Fruit fly (Drosophila melanogaster) whole organism, prepupa: ENCODE data around the gene CG46441.

Experiments used
- Blimp-1 ChIP-seq: fragments of 200-800 bp; sonication (Bioruptor generic); optimal IDR thresholded peaks from 3 replicates; lab custom pipeline; 2017; ENCODE audit warnings: missing biosample characterization, missing genetic modification characterization, mild to moderate bottlenecking, moderate library complexity, missing genetic modification reagents
- CG10631 ChIP-seq: fragments of 200-800 bp; sonication (Bioruptor generic); optimal IDR thresholded peaks from 2 replicates; lab custom pipeline; 2016; ENCODE audit warnings: missing biosample characterization, missing genetic modification characterization
- CG10669 ChIP-seq: fragments of 200-800 bp; sonication (Bioruptor generic); optimal IDR thresholded peaks from 3 replicates; lab custom pipeline; 2018; ENCODE audit warnings: missing biosample characterization, mild to moderate bottlenecking, missing genetic modification characterization, moderate library complexity
- CG11294 ChIP-seq: fragments of 200-800 bp; sonication (Bioruptor generic); IDR thresholded peaks from 2 replicates; pipeline ENCODE4 v1.3.6; 2022; ENCODE audit warnings: missing biosample characterization, missing genetic modification characterization
- CG11902 ChIP-seq: fragments of 200-800 bp; sonication (Bioruptor generic); optimal IDR thresholded peaks from 3 replicates; lab custom pipeline; 2016; ENCODE audit warnings: missing biosample characterization, missing genetic modification characterization
- CG15336 ChIP-seq: fragments of 200-800 bp; sonication (Bioruptor generic); IDR thresholded peaks from 2 replicates; pipeline ENCODE4 v1.3.6; 2022; ENCODE audit warnings: missing biosample characterization, missing genetic modification characterization
- CG34406 ChIP-seq: fragments of 200-800 bp; sonication (Bioruptor generic); optimal IDR thresholded peaks from 3 replicates; lab custom pipeline; 2016; ENCODE audit warnings: missing biosample characterization, missing genetic modification characterization
- CG4318 ChIP-seq: fragments of 200-800 bp; sonication (Bioruptor generic); optimal IDR thresholded peaks from 3 replicates; lab custom pipeline; 2017; ENCODE audit warnings: missing biosample characterization, mild to moderate bottlenecking, missing genetic modification characterization
- CG6163 ChIP-seq: fragments of 200-800 bp; sonication (Bioruptor generic); IDR thresholded peaks from 3 replicates; pipeline ENCODE4 v1.3.6; 2022; ENCODE audit warnings: missing biosample characterization, missing genetic modification characterization
- CG6276 ChIP-seq: fragments of 200-800 bp; sonication (Bioruptor generic); optimal IDR thresholded peaks from 2 replicates; lab custom pipeline; 2017; ENCODE audit warnings: missing biosample characterization, mild to moderate bottlenecking, missing genetic modification characterization
- CG6808 ChIP-seq: fragments of 200-800 bp; sonication (Bioruptor generic); optimal IDR thresholded peaks from 3 replicates; lab custom pipeline; 2017; ENCODE audit warnings: missing biosample characterization, missing genetic modification characterization, mild to moderate bottlenecking, moderate library complexity, missing genetic modification reagents
- CG6854 ChIP-seq: fragments of 200-800 bp; sonication (Bioruptor generic); optimal IDR thresholded peaks from 2 replicates; lab custom pipeline; 2017; ENCODE audit warnings: missing biosample characterization, mild to moderate bottlenecking, missing genetic modification characterization
- CG9139 ChIP-seq: fragments of 200-800 bp; sonication (Bioruptor generic); optimal IDR thresholded peaks from 3 replicates; lab custom pipeline; 2017; ENCODE audit warnings: missing biosample characterization, mild to moderate bottlenecking, missing genetic modification characterization
- Eip75B ChIP-seq: fragments of 200-800 bp; sonication (Bioruptor generic); optimal IDR thresholded peaks from 3 replicates; lab custom pipeline; 2016; ENCODE audit warnings: missing biosample characterization, missing genetic modification characterization
- Eip78C ChIP-seq: fragments of 200-800 bp; sonication (Bioruptor generic); peaks from one replicate; lab custom pipeline; 2016; ENCODE audit warnings: missing biosample characterization, missing genetic modification characterization
- Eip93F ChIP-seq: fragments of 200-800 bp; sonication (Bioruptor generic); optimal IDR thresholded peaks from 2 replicates; lab custom pipeline; 2016; ENCODE audit warnings: missing biosample characterization, mild to moderate bottlenecking, missing genetic modification characterization
- Ets96B ChIP-seq: fragments of 200-800 bp; optimal IDR thresholded peaks from 2 replicates; lab custom pipeline; 2019; ENCODE audit warnings: missing biosample characterization, mild to moderate bottlenecking, missing genetic modification characterization, moderate library complexity
- Hr38 ChIP-seq: sonication (Bioruptor generic); optimal IDR thresholded peaks from 2 replicates; lab custom pipeline; 2016; ENCODE audit warnings: missing biosample characterization, missing genetic modification characterization
- Hr39 ChIP-seq: fragments of 200-800 bp; sonication (Bioruptor generic); optimal IDR thresholded peaks from 2 replicates; lab custom pipeline; 2016; ENCODE audit warnings: missing biosample characterization, missing genetic modification characterization
- Hr4 ChIP-seq: fragments of 200-800 bp; sonication (Bioruptor generic); optimal IDR thresholded peaks from 3 replicates; lab custom pipeline; 2016; ENCODE audit warnings: missing biosample characterization, missing genetic modification characterization
- OdsH ChIP-seq: fragments of 200-800 bp; sonication (Bioruptor generic); optimal IDR thresholded peaks from 3 replicates; lab custom pipeline; 2016; ENCODE audit warnings: missing biosample characterization, missing genetic modification characterization
- Smox ChIP-seq: fragments of 200-800 bp; sonication (Bioruptor generic); optimal IDR thresholded peaks from 3 replicates; lab custom pipeline; 2016; ENCODE audit warnings: missing biosample characterization, missing genetic modification characterization
- Sox14 ChIP-seq: fragments of 200-800 bp; sonication (Bioruptor generic); optimal IDR thresholded peaks from 3 replicates; lab custom pipeline; 2016; ENCODE audit warnings: missing biosample characterization, missing genetic modification characterization
- Sox15 ChIP-seq: fragments of 200-800 bp; sonication (Bioruptor generic); optimal IDR thresholded peaks from 3 replicates; lab custom pipeline; 2016; ENCODE audit warnings: missing biosample characterization, missing genetic modification characterization
- cyc ChIP-seq: fragments of 200-800 bp; sonication (Bioruptor generic); optimal IDR thresholded peaks from 3 replicates; lab custom pipeline; 2016; ENCODE audit warnings: missing biosample characterization, missing genetic modification characterization
- dsx ChIP-seq: fragments of 200-800 bp; optimal IDR thresholded peaks from 3 replicates; lab custom pipeline; 2019; ENCODE audit warnings: missing biosample characterization, mild to moderate bottlenecking, missing genetic modification characterization, moderate library complexity; ENCODE audit not compliant: poor library complexity, severe bottlenecking
- eg ChIP-seq: fragments of 200-800 bp; sonication (Bioruptor generic); IDR thresholded peaks from 3 replicates; pipeline ENCODE4 v1.3.6; 2022; ENCODE audit warnings: missing biosample characterization, missing genetic modification characterization
- fd59A ChIP-seq: fragments of 200-800 bp; sonication (Bioruptor generic); optimal IDR thresholded peaks from 2 replicates; lab custom pipeline; 2017; ENCODE audit warnings: missing biosample characterization, mild to moderate bottlenecking, missing genetic modification characterization, missing genetic modification reagents
- fkh ChIP-seq: fragments of 200-800 bp; sonication (Bioruptor generic); optimal IDR thresholded peaks from 3 replicates; lab custom pipeline; 2017; ENCODE audit warnings: missing biosample characterization, mild to moderate bottlenecking, missing genetic modification characterization, moderate library complexity
- lz ChIP-seq: fragments of 200-800 bp; sonication (Bioruptor generic); optimal IDR thresholded peaks from 3 replicates; lab custom pipeline; 2016; ENCODE audit warnings: missing biosample characterization, missing genetic modification characterization
- net ChIP-seq: fragments of 200-800 bp; sonication (Bioruptor generic); optimal IDR thresholded peaks from 3 replicates; lab custom pipeline; 2016; ENCODE audit warnings: missing biosample characterization, missing genetic modification characterization
- pdm3 ChIP-seq: fragments of 200-800 bp; sonication (Bioruptor generic); optimal IDR thresholded peaks from 3 replicates; lab custom pipeline; 2016; ENCODE audit warnings: missing biosample characterization, missing genetic modification characterization
- ss ChIP-seq, 2 experiments: fragments of 200-800 bp; sonication (Bioruptor generic); optimal IDR thresholded peaks; 2 replicates in 1 of 2; 3 replicates in 1 of 2; lab custom pipeline; 2017 to 2018; ENCODE audit warnings: mild to moderate bottlenecking in 2 of 2, missing biosample characterization in 2 of 2, missing genetic modification characterization in 2 of 2, moderate library complexity in 1 of 2
- svp ChIP-seq: fragments of 200-800 bp; sonication (Bioruptor generic); peaks from one replicate; lab custom pipeline; 2016; ENCODE audit warnings: missing biosample characterization, missing genetic modification characterization
- topi ChIP-seq: fragments of 200-800 bp; sonication (Bioruptor generic); optimal IDR thresholded peaks from 3 replicates; lab custom pipeline; 2016; ENCODE audit warnings: missing biosample characterization, missing genetic modification characterization
- vri ChIP-seq: fragments of 200-800 bp; sonication (Bioruptor generic); optimal IDR thresholded peaks from 3 replicates; lab custom pipeline; 2016; ENCODE audit warnings: missing biosample characterization, mild to moderate bottlenecking, missing genetic modification characterization

Gene CG46441

DNA sequence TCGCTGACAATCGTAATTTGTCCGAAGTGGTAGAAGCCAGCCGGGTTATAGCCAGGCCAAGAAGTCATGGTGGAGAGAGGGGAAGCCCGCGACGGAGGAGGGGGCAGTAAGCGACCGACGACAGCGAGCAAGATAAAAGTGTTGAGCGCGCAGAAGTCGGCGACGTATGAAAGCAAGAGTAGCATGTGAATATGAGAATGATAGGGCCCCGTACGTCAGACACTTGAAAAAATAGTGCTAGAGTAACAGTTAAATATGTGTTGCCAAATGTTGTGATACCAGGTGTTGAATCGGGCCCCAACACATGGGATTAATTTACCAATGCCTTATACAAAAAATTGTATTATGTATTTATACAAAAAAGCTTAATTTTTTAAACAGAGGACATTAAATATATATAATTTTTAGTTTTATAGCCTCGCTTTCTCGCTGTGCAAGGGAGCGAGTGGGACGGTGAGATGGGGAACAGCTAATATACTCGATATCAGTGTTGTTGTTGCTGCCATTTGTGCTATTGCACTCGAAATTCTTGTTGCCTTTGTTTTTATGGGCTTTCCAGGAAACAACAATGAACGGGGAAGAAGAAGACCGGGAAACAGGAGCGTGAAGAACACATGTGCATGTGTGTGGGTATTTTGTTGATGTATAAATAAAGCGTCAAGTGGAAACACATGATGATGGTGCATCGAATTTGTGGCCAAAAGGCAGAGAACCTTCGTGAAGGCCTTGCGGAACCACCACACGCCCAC, 48.2 kb upstream of the CG46441 start (continued):
- TF ChIP-seq Eip75B, result peak; percentile 84
- TF ChIP-seq vri (GFP tag; lab: Kevin White, UChicago), result peak; percentile 74
- peak; percentile 64 for TF ChIP-seq Blimp-1 (GFP tag; lab: Kevin White, UChicago)
- TF ChIP-seq eg (GFP tag; lab: Robert Waterston, UW), result peak; percentile 80
- peak; percentile 89 for TF ChIP-seq CG10631 (GFP tag; lab: Kevin White, UChicago)
- peak; percentile 84 for TF ChIP-seq svp (GFP tag; lab: Kevin White, UChicago)
- TF ChIP-seq CG15336 (GFP tag; lab: Robert Waterston, UW), result peak; percentile 87
- peak; percentile 79 for TF ChIP-seq net
- TF ChIP-seq CG11294 (GFP tag; lab: Robert Waterston, UW), result peak; percentile 71
- TF ChIP-seq Hr38 (GFP tag; lab: Kevin White, UChicago), result no peak
- TF ChIP-seq lz (GFP tag; lab: Kevin White, UChicago), result peak; percentile 71
- peak; percentile 94 for TF ChIP-seq Eip78C (GFP tag; lab: Kevin White, UChicago)
- peak; percentile 65 for TF ChIP-seq Hr39
- peak; percentile 89 for TF ChIP-seq CG34406 (GFP tag; lab: Kevin White, UChicago)
- peak; percentile 72 for TF ChIP-seq CG4318 (GFP tag; lab: Kevin White, UChicago)

DNA sequence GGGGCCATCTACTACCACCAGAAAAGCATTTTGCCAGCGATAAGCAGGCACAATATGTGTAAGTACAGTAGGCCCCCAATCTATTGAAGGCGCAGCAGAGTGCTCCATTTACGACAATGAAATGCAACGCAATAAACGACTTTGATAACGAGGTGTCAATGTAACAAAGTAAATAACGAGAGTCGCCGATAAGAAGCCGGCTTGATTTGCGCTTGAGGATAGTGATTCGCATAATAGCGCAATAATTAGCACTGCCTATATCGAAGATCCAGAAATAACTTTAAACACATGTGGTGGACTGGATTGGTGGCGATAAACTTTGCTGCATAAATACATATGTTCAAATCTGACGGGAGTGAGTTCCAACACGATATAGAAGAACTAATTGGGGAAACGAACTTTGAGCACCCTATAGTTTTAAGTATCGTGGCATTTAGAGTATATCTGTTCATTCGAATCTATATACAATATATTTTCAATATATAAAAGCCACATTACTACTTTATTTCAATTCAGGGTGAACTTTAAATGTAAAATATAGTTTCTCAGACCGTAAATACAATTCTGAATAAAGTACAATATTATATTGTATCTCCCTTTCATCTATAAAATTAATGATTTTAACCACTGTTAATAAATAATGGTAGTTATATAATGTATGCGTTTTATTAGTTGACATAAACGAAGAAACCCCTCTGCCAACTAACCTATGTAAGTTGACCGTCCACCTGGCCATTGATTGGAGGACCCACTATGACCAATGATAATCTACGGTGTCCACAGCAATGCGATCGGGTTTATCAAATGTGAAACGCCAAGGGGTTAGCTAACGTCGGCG, 47.4 kb upstream of the CG46441 start:
- no peak for TF ChIP-seq lz (GFP tag; lab: Kevin White, UChicago)
- TF ChIP-seq fd59A (GFP tag; lab: Kevin White, UChicago), result no peak
- no peak for TF ChIP-seq Eip93F (GFP tag; lab: Kevin White, UChicago)
- peak; percentile 4 for TF ChIP-seq Hr4 (GFP tag; lab: Kevin White, UChicago)
- peak; percentile 45; the same call in 2 of the 3 replicates for TF ChIP-seq CG6163 (GFP tag; lab: Robert Waterston, UW)
- no peak for TF ChIP-seq CG15336 (GFP tag; lab: Robert Waterston, UW)
- no peak for TF ChIP-seq CG11294 (GFP tag; lab: Robert Waterston, UW)
- no peak for TF ChIP-seq CG6276 (GFP tag; lab: Kevin White, UChicago)
- peak; percentile 25 for TF ChIP-seq dsx (GFP tag; lab: Kevin White, UChicago)
- TF ChIP-seq Sox14 (GFP tag; lab: Kevin White, UChicago), result peak; percentile 36
- no peak for TF ChIP-seq CG6854 (GFP tag; lab: Kevin White, UChicago)
- TF ChIP-seq CG6808 (GFP tag; lab: Kevin White, UChicago), result no peak
- TF ChIP-seq OdsH (GFP tag; lab: Kevin White, UChicago), result no peak
- no peak for TF ChIP-seq cyc (GFP tag; lab: Kevin White, UChicago)
- no peak for TF ChIP-seq Ets96B (tag; lab: Kevin White, UChicago)
- no peak for TF ChIP-seq CG9139 (GFP tag; lab: Kevin White, UChicago)
- peak; percentile 69 for TF ChIP-seq Eip78C (GFP tag; lab: Kevin White, UChicago)
- no peak for TF ChIP-seq pdm3
- no peak for TF ChIP-seq ss (GFP tag; optimal IDR thresholded peaks at IDR 0.05; lab: Kevin White, UChicago)
- TF ChIP-seq CG10669, result peak; percentile 6
- TF ChIP-seq CG11902, result no peak
- peak; percentile 67 for TF ChIP-seq vri (GFP tag; lab: Kevin White, UChicago)
- TF ChIP-seq eg (GFP tag; lab: Robert Waterston, UW), result 0 out of 3 replicates have a peak, but pooled peaks have one; percentile 34
- TF ChIP-seq Smox (GFP tag; lab: Kevin White, UChicago), result no peak
- TF ChIP-seq Sox15 (GFP tag; lab: Kevin White, UChicago), result no peak
- no peak for TF ChIP-seq Eip75B
- TF ChIP-seq fkh (GFP tag; lab: Kevin White, UChicago), result peak; percentile 10
- TF ChIP-seq topi (GFP tag; lab: Kevin White, UChicago), result no peak
- no peak for TF ChIP-seq CG34406 (GFP tag; lab: Kevin White, UChicago)
- no peak for TF ChIP-seq Hr39
- TF ChIP-seq svp (GFP tag; lab: Kevin White, UChicago), result peak; percentile 77
- TF ChIP-seq CG4318 (GFP tag; lab: Kevin White, UChicago), result no peak
